Worm (Caenorhabditis elegans) whole organism, L1 larva: ENCODE measurements around the gene K09C6.9.

Source experiments
- C04F5.9 ChIP-seq: sonication (generic microtip); optimal IDR thresholded peaks from 2 replicates; lab custom pipeline; 2016; ENCODE audit warnings: missing genetic modification characterization, missing compliant biosample characterization
- C34B4.2 ChIP-seq: sonication (generic microtip); optimal IDR thresholded peaks from 2 replicates; lab custom pipeline; 2017; ENCODE audit warnings: mild to moderate bottlenecking, missing genetic modification characterization, missing compliant biosample characterization
- aha-1 ChIP-seq: fragments of 150-350 bp; optimal IDR thresholded peaks from 2 replicates; lab custom pipeline; 2014; ENCODE audit warnings: missing biosample characterization, missing genetic modification characterization
- alr-1 ChIP-seq: fragments of 200-800 bp; sonication (Bioruptor generic); optimal IDR thresholded peaks from 2 replicates; lab custom pipeline; 2018; ENCODE audit warnings: borderline replicate concordance, mild to moderate bottlenecking, missing genetic modification characterization, missing compliant biosample characterization
- ama-1 ChIP-seq: fragments of 150-350 bp; optimal IDR thresholded peaks from 2 replicates; lab custom pipeline; 2014
- ceh-63 ChIP-seq: fragments of 200-800 bp; sonication (Bioruptor generic); optimal IDR thresholded peaks from 2 replicates; lab custom pipeline; 2018; ENCODE audit warnings: mild to moderate bottlenecking, missing genetic modification characterization, missing compliant biosample characterization
- ceh-82 ChIP-seq, 3 experiments: fragments of 150-350 bp in 1 of 3; sonication (generic microtip) in 2 of 3; optimal IDR thresholded peaks; 2 replicates each; lab custom pipeline; 2014 to 2017; ENCODE audit warnings: missing biosample characterization in 3 of 3, missing genetic modification characterization in 3 of 3
- ceh-90 ChIP-seq: sonication (generic microtip); optimal IDR thresholded peaks from 2 replicates; lab custom pipeline; 2016; ENCODE audit warnings: missing genetic modification characterization, missing compliant biosample characterization
- dpl-1 ChIP-seq, 3 experiments: fragments of 150-350 bp in 2 of 3; sonication (generic microtip) in 1 of 3; optimal IDR thresholded peaks; 2 replicates each; lab custom pipeline; 2014 to 2017; ENCODE audit warnings: missing biosample characterization in 3 of 3, missing genetic modification characterization in 3 of 3, missing genetic modification reagents in 3 of 3
- efl-1 ChIP-seq, 4 experiments: fragments of 150-350 bp; optimal IDR thresholded peaks in 3 of 4; peaks in 1 of 4; 1 replicate in 1 of 4; 2 replicates in 3 of 4; lab custom pipeline; 2014; ENCODE audit warnings: missing biosample characterization in 2 of 4, missing genetic modification characterization in 2 of 4, missing genetic modification reagents in 2 of 4
- efl-3 ChIP-seq: fragments of 200-800 bp; sonication (Bioruptor generic); optimal IDR thresholded peaks from 2 replicates; lab custom pipeline; 2018; ENCODE audit warnings: mild to moderate bottlenecking, missing genetic modification characterization, missing compliant biosample characterization
- elt-2 ChIP-seq: sonication (generic microtip); optimal IDR thresholded peaks from 2 replicates; lab custom pipeline; 2016; ENCODE audit warnings: missing genetic modification characterization, mild to moderate bottlenecking, inconsistent platforms, missing compliant biosample characterization, missing genetic modification reagents
- fkh-4 ChIP-seq: sonication (generic microtip); optimal IDR thresholded peaks from 2 replicates; lab custom pipeline; 2016; ENCODE audit warnings: missing compliant biosample characterization, missing genetic modification characterization, borderline replicate concordance
- fkh-8 ChIP-seq: sonication (generic microtip); optimal IDR thresholded peaks from 2 replicates; lab custom pipeline; 2016; ENCODE audit warnings: mild to moderate bottlenecking, missing genetic modification characterization, missing compliant biosample characterization
- hlh-17 ChIP-seq: fragments of 200-800 bp; sonication (Bioruptor generic); optimal IDR thresholded peaks from 2 replicates; lab custom pipeline; 2018; ENCODE audit warnings: missing genetic modification characterization, mild to moderate bottlenecking, missing compliant biosample characterization, moderate library complexity, borderline replicate concordance
- hlh-4 ChIP-seq: sonication (generic microtip); optimal IDR thresholded peaks from 2 replicates; lab custom pipeline; 2016; ENCODE audit warnings: mild to moderate bottlenecking, missing genetic modification characterization, missing compliant biosample characterization
- irx-1 ChIP-seq: sonication (generic microtip); optimal IDR thresholded peaks from 2 replicates; lab custom pipeline; 2016; ENCODE audit warnings: missing genetic modification characterization, missing compliant biosample characterization
- isw-1 ChIP-seq: fragments of 200-800 bp; sonication (Bioruptor generic); IDR thresholded peaks from 2 replicates; pipeline ENCODE4 v1.3.6; 2022; ENCODE audit warnings: missing genetic modification characterization, missing compliant biosample characterization
- lin-13 ChIP-seq: fragments of 150-350 bp; optimal IDR thresholded peaks from 2 replicates; lab custom pipeline; 2014; ENCODE audit warnings: missing biosample characterization, missing genetic modification reagents, missing genetic modification characterization
- lin-35 ChIP-seq, 2 experiments: fragments of 150-350 bp; optimal IDR thresholded peaks; 2 replicates each; lab custom pipeline; 2014; ENCODE audit warnings: missing biosample characterization in 2 of 2, missing genetic modification characterization in 2 of 2, missing genetic modification reagents in 2 of 2
- lin-39 ChIP-seq: fragments of 150-350 bp; optimal IDR thresholded peaks from 2 replicates; lab custom pipeline; 2014; ENCODE audit warnings: missing biosample characterization, missing genetic modification reagents, missing genetic modification characterization
- lir-3 ChIP-seq: sonication (generic microtip); optimal IDR thresholded peaks from 2 replicates; lab custom pipeline; 2016; ENCODE audit warnings: mild to moderate bottlenecking, missing genetic modification characterization, moderate library complexity, missing compliant biosample characterization; ENCODE audit not compliant: poor library complexity
- mab-9 ChIP-seq: fragments of 200-800 bp; sonication (Bioruptor generic); IDR thresholded peaks from 2 replicates; pipeline ENCODE4 v1.3.6; 2022; ENCODE audit warnings: missing genetic modification reagents, missing genetic modification characterization, missing compliant biosample characterization
- mdl-1 ChIP-seq, 2 experiments: fragments of 150-350 bp; optimal IDR thresholded peaks; 2 replicates each; lab custom pipeline; 2014 to 2017; ENCODE audit warnings: missing biosample characterization in 2 of 2, missing genetic modification characterization in 2 of 2, inconsistent platforms in 1 of 2
- mef-2 ChIP-seq: fragments of 150-350 bp; optimal IDR thresholded peaks from 2 replicates; lab custom pipeline; 2014; ENCODE audit warnings: missing biosample characterization, missing genetic modification characterization
- mep-1 ChIP-seq: fragments of 150-350 bp; optimal IDR thresholded peaks from 2 replicates; lab custom pipeline; 2014; ENCODE audit warnings: missing biosample characterization, missing genetic modification characterization
- nhr-237 ChIP-seq: fragments of 150-350 bp; optimal IDR thresholded peaks from 2 replicates; lab custom pipeline; 2014; ENCODE audit warnings: missing biosample characterization, missing genetic modification characterization
- nhr-47 ChIP-seq: sonication (generic microtip); optimal IDR thresholded peaks from 2 replicates; lab custom pipeline; 2016; ENCODE audit warnings: mild to moderate bottlenecking, missing genetic modification characterization, moderate library complexity, missing compliant biosample characterization
- nhr-76 ChIP-seq: sonication (generic microtip); optimal IDR thresholded peaks from 2 replicates; lab custom pipeline; 2017; ENCODE audit warnings: missing biosample characterization, missing genetic modification characterization
- nhr-77 ChIP-seq: fragments of 150-350 bp; optimal IDR thresholded peaks from 2 replicates; lab custom pipeline; 2014; ENCODE audit warnings: missing biosample characterization, missing genetic modification characterization
- nhr-84 ChIP-seq: sonication (generic microtip); optimal IDR thresholded peaks from 2 replicates; lab custom pipeline; 2017; ENCODE audit warnings: missing biosample characterization, missing genetic modification characterization
- nhr-85 ChIP-seq: sonication (generic microtip); peaks from one replicate; lab custom pipeline; 2016; ENCODE audit warnings: missing genetic modification characterization, inconsistent platforms, missing compliant biosample characterization
- pag-3 ChIP-seq: sonication (generic microtip); optimal IDR thresholded peaks from 2 replicates; lab custom pipeline; 2017; ENCODE audit warnings: missing genetic modification characterization, mild to moderate bottlenecking, missing compliant biosample characterization, antibody characterized with exemption, borderline replicate concordance; ENCODE audit not compliant: insufficient read depth
- pqm-1 ChIP-seq: sonication (generic microtip); optimal IDR thresholded peaks from 3 replicates; lab custom pipeline; 2017; ENCODE audit warnings: missing biosample characterization, missing genetic modification characterization
- skn-1 ChIP-seq: fragments of 150-350 bp; optimal IDR thresholded peaks from 2 replicates; lab custom pipeline; 2014; ENCODE audit warnings: missing biosample characterization, missing genetic modification characterization
- sup-37 ChIP-seq: fragments of 200-800 bp; sonication (Bioruptor generic); optimal IDR thresholded peaks from 2 replicates; lab custom pipeline; 2018; ENCODE audit warnings: mild to moderate bottlenecking, missing genetic modification characterization, missing compliant biosample characterization
- swsn-7 ChIP-seq: sonication (generic microtip); optimal IDR thresholded peaks from 2 replicates; lab custom pipeline; 2016; ENCODE audit warnings: missing genetic modification characterization, missing compliant biosample characterization
- tbx-2 ChIP-seq: sonication (generic microtip); optimal IDR thresholded peaks from 2 replicates; lab custom pipeline; 2016; ENCODE audit warnings: missing genetic modification characterization, missing compliant biosample characterization
- xbp-1 ChIP-seq: sonication (generic microtip); optimal IDR thresholded peaks from 2 replicates; lab custom pipeline; 2016; ENCODE audit warnings: missing genetic modification characterization, missing compliant biosample characterization
- ztf-11 ChIP-seq, 2 experiments: sonication (generic microtip); optimal IDR thresholded peaks; 2 replicates each; lab custom pipeline; 2016 to 2017; ENCODE audit warnings: missing genetic modification characterization in 2 of 2, missing biosample characterization in 1 of 2, missing compliant biosample characterization in 1 of 2

K09C6.9 gene

ce11 chrV:852184-852583 lies 2.7 kb downstream of the K09C6.9 start, which contains the start of gene K09C6.3:
K09C6.3 (plus strand) TSS chrV:852484.
- TF ChIP-seq mef-2 (no peak), pag-3 (tag; lab: Kevin White, UChicago) (no peak), sup-37 (GFP tag; lab: Kevin White, UChicago) (no peak), hlh-4 (tag; lab: Kevin White, UChicago) (no peak), nhr-84 (no peak), xbp-1 (no peak), C34B4.2 (tag; lab: Kevin White, UChicago) (no peak), nhr-76 (tag; lab: Kevin White, UChicago) (no peak), tbx-2 (no peak), swsn-7 (no peak), alr-1 (tag; lab: Kevin White, UChicago) (no peak), ama-1 (lab: Kevin White, UChicago) (no peak), lin-39 (no peak), C04F5.9 (tag; lab: Kevin White, UChicago) (no peak), isw-1 (no peak)

- TF ChIP-seq elt-2 (tag; lab: Kevin White, UChicago), result no peak
- no peak for TF ChIP-seq nhr-77 (tag; lab: Kevin White, UChicago)
- no peak for TF ChIP-seq xbp-1
- no peak for TF ChIP-seq mep-1 (tag; lab: Kevin White, UChicago)
- no peak for TF ChIP-seq ztf-11 (tag; optimal IDR thresholded peaks at IDR 0.05; lab: Kevin White, UChicago)
- TF ChIP-seq nhr-237 (tag; lab: Kevin White, UChicago), result no peak
- no peak for TF ChIP-seq mab-9 (GFP tag; lab: Robert Waterston, UW)
- no peak for TF ChIP-seq lin-35 (GFP tag; optimal IDR thresholded peaks at IDR 0.05; lab: Kevin White, UChicago)
- TF ChIP-seq efl-3 (GFP tag; lab: Kevin White, UChicago), result no peak
- TF ChIP-seq, all 84 proteins: peak for 0
Measured at ce11 chrV:849512-849911, 5.4 kb downstream of the K09C6.9 start, which contains the start of gene srbc-12. srbc-12 (plus strand) TSS chrV:849812.

- TF ChIP-seq isw-1 (no peak), efl-1 (optimal IDR thresholded peaks at IDR 0.05; lab: Kevin White, UChicago) (no peak), efl-1 (GFP tag; optimal IDR thresholded peaks at IDR 0.05 in 1 of 2; lab: Kevin White, UChicago) (peak in 1 of 2 experiments; percentile 56), fkh-8 (tag; lab: Kevin White, UChicago) (no peak), nhr-85 (tag; lab: Kevin White, UChicago) (peak; percentile 52), ceh-63 (GFP tag; lab: Kevin White, UChicago) (no peak)
Measured at ce11 chrV:849042-849441, 5.8 kb downstream of the K09C6.9 start.

- TF ChIP-seq lin-39 (no peak), nhr-47 (tag; lab: Kevin White, UChicago) (no peak), ceh-90 (tag; lab: Kevin White, UChicago) (no peak), ceh-82 (tag; optimal IDR thresholded peaks at IDR 0.05; lab: Kevin White, UChicago) (no peak), fkh-4 (no peak), hlh-17 (GFP tag; lab: Kevin White, UChicago) (no peak), hlh-4 (tag; lab: Kevin White, UChicago) (no peak), aha-1 (no peak), pqm-1 (no peak), elt-2 (tag; lab: Kevin White, UChicago) (no peak), dpl-1 (GFP tag; optimal IDR thresholded peaks at IDR 0.05; lab: Kevin White, UChicago) (no peak), lir-3 (tag; lab: Kevin White, UChicago) (no peak), mdl-1 (tag; optimal IDR thresholded peaks at IDR 0.05; lab: Kevin White, UChicago) (no peak), skn-1 (tag; lab: Kevin White, UChicago) (no peak), irx-1 (tag; lab: Kevin White, UChicago) (no peak), ztf-11 (tag; optimal IDR thresholded peaks at IDR 0.05; lab: Kevin White, UChicago) (no peak), lin-13 (GFP tag; lab: Kevin White, UChicago) (no peak), isw-1 (no peak)
Measured at ce11 chrV:847521-847920, 7.3 kb downstream of the K09C6.9 start, which contains the start of gene srbc-13. srbc-13 (plus strand) TSS chrV:847821.
